Fruit fly (Drosophila melanogaster): Measurements from ENCODE around the gene CG7579.

- TF ChIP-seq pan (optimal IDR thresholded peaks at IDR 0.05), result no peak
- no peak for TF ChIP-seq Dll (optimal IDR thresholded peaks at IDR 0.05)
Observed at dm6 chr3L:15665741-15666140, 17.5 kb downstream of the CG7579 start.

Data from whole organism.